Worm (Caenorhabditis elegans) whole organism, late embryonic: ENCODE measurements around the gene pfd-2.

Experiments
- C08G9.2 ChIP-seq: sonication (generic microtip); optimal IDR thresholded peaks from 2 replicates; lab custom pipeline; 2016; ENCODE audit warnings: mild to moderate bottlenecking, missing genetic modification characterization, moderate library complexity, missing compliant biosample characterization
- C38D4.7 ChIP-seq: fragments of 200-800 bp; sonication (Bioruptor generic); optimal IDR thresholded peaks from 2 replicates; lab custom pipeline; 2018; ENCODE audit warnings: mild to moderate bottlenecking, missing genetic modification characterization, moderate library complexity, missing compliant biosample characterization
- F13H6.1 ChIP-seq: sonication (generic microtip); optimal IDR thresholded peaks from 2 replicates; lab custom pipeline; 2016; ENCODE audit warnings: missing genetic modification characterization, missing compliant biosample characterization
- K02D7.2 ChIP-seq: sonication (generic microtip); optimal IDR thresholded peaks from 2 replicates; lab custom pipeline; 2017; ENCODE audit warnings: mild to moderate bottlenecking, missing genetic modification characterization, missing compliant biosample characterization
- K09A11.1 ChIP-seq: sonication (generic microtip); optimal IDR thresholded peaks from 2 replicates; lab custom pipeline; 2017; ENCODE audit warnings: antibody characterized with exemption, mild to moderate bottlenecking, missing genetic modification characterization, missing compliant biosample characterization; ENCODE audit not compliant: insufficient read depth
- T23F11.4 ChIP-seq: fragments of 200-800 bp; sonication (Bioruptor generic); optimal IDR thresholded peaks from 2 replicates; lab custom pipeline; 2018; ENCODE audit warnings: mild to moderate bottlenecking, missing genetic modification characterization, missing compliant biosample characterization
- Y22D7AL.16 ChIP-seq: sonication (generic microtip); optimal IDR thresholded peaks from 2 replicates; lab custom pipeline; 2016; ENCODE audit warnings: missing genetic modification characterization, missing compliant biosample characterization
- ahr-1 ChIP-seq: sonication (generic microtip); optimal IDR thresholded peaks from 2 replicates; lab custom pipeline; 2016; ENCODE audit warnings: missing genetic modification characterization, missing compliant biosample characterization
- ama-1 ChIP-seq: fragments of 150-350 bp; optimal IDR thresholded peaks from 2 replicates; lab custom pipeline; 2014
- ceh-18 ChIP-seq: sonication (generic microtip); optimal IDR thresholded peaks from 2 replicates; lab custom pipeline; 2016; ENCODE audit warnings: missing genetic modification characterization, missing compliant biosample characterization
- ceh-19 ChIP-seq: fragments of 200-800 bp; sonication (Bioruptor generic); optimal IDR thresholded peaks from 2 replicates; lab custom pipeline; 2018; ENCODE audit warnings: mild to moderate bottlenecking, missing genetic modification characterization, missing compliant biosample characterization
- ceh-2 ChIP-seq: sonication (generic microtip); optimal IDR thresholded peaks from 2 replicates; lab custom pipeline; 2016; ENCODE audit warnings: missing genotype, missing genetic modification characterization, missing compliant biosample characterization
- ceh-24 ChIP-seq: sonication (generic microtip); optimal IDR thresholded peaks from 2 replicates; lab custom pipeline; 2016; ENCODE audit warnings: mild to moderate bottlenecking, missing genetic modification characterization, missing compliant biosample characterization
- ceh-30 ChIP-seq: fragments of 150-350 bp; optimal IDR thresholded peaks from 2 replicates; lab custom pipeline; 2014; ENCODE audit warnings: missing biosample characterization, missing genetic modification characterization
- ceh-34 ChIP-seq: sonication (generic microtip); optimal IDR thresholded peaks from 2 replicates; lab custom pipeline; 2016; ENCODE audit warnings: mild to moderate bottlenecking, missing genetic modification characterization, missing compliant biosample characterization
- ceh-45 ChIP-seq: fragments of 200-800 bp; sonication (Bioruptor generic); IDR thresholded peaks from 2 replicates; pipeline ENCODE4 v1.3.6; 2022; ENCODE audit warnings: missing genetic modification reagents, missing genetic modification characterization, missing compliant biosample characterization
- ceh-48 ChIP-seq: sonication (generic microtip); optimal IDR thresholded peaks from 2 replicates; lab custom pipeline; 2016; ENCODE audit warnings: missing genetic modification characterization, inconsistent platforms, missing compliant biosample characterization
- ceh-6 ChIP-seq: fragments of 200-800 bp; sonication (Bioruptor generic); optimal IDR thresholded peaks from 2 replicates; lab custom pipeline; 2018; ENCODE audit warnings: mild to moderate bottlenecking, missing genetic modification characterization, missing compliant biosample characterization
- ceh-9 ChIP-seq: sonication (generic microtip); optimal IDR thresholded peaks from 2 replicates; lab custom pipeline; 2016; ENCODE audit warnings: mild to moderate bottlenecking, missing genetic modification characterization, inconsistent platforms, missing compliant biosample characterization
- che-1 ChIP-seq: sonication (generic microtip); optimal IDR thresholded peaks from 2 replicates; lab custom pipeline; 2016; ENCODE audit warnings: mild to moderate bottlenecking, missing genetic modification characterization, missing compliant biosample characterization
- dmd-4 ChIP-seq: sonication (generic microtip); optimal IDR thresholded peaks from 2 replicates; lab custom pipeline; 2016; ENCODE audit warnings: borderline replicate concordance, missing genetic modification characterization, missing compliant biosample characterization
- dve-1 ChIP-seq: sonication (generic microtip); optimal IDR thresholded peaks from 2 replicates; lab custom pipeline; 2017; ENCODE audit warnings: antibody characterized with exemption, mild to moderate bottlenecking, missing genetic modification characterization, missing compliant biosample characterization
- elt-2 ChIP-seq: sonication (generic microtip); optimal IDR thresholded peaks from 2 replicates; lab custom pipeline; 2016; ENCODE audit warnings: missing genetic modification reagents, missing genetic modification characterization, missing compliant biosample characterization
- elt-4 ChIP-seq: sonication (generic microtip); optimal IDR thresholded peaks from 2 replicates; lab custom pipeline; 2016; ENCODE audit warnings: missing genetic modification characterization, missing compliant biosample characterization
- ets-4 ChIP-seq: sonication (generic microtip); optimal IDR thresholded peaks from 2 replicates; lab custom pipeline; 2016; ENCODE audit warnings: missing genetic modification characterization, missing compliant biosample characterization
- fax-1 ChIP-seq: sonication (generic microtip); optimal IDR thresholded peaks from 2 replicates; lab custom pipeline; 2016; ENCODE audit warnings: missing genotype, missing genetic modification characterization, missing compliant biosample characterization
- gmeb-2 ChIP-seq: sonication (generic microtip); optimal IDR thresholded peaks from 2 replicates; lab custom pipeline; 2016; ENCODE audit warnings: missing genetic modification characterization, inconsistent platforms, missing compliant biosample characterization
- hlh-13 ChIP-seq: fragments of 200-800 bp; sonication (Bioruptor generic); optimal IDR thresholded peaks from 2 replicates; lab custom pipeline; 2018; ENCODE audit warnings: mild to moderate bottlenecking, missing genetic modification characterization, missing compliant biosample characterization
- hlh-15 ChIP-seq: sonication (generic microtip); optimal IDR thresholded peaks from 2 replicates; lab custom pipeline; 2016; ENCODE audit warnings: missing genetic modification characterization, missing compliant biosample characterization
- hlh-30 ChIP-seq: sonication (generic microtip); optimal IDR thresholded peaks from 2 replicates; lab custom pipeline; 2017; ENCODE audit warnings: antibody characterized with exemption, missing genetic modification characterization, missing compliant biosample characterization; ENCODE audit not compliant: insufficient read depth
- hlh-8 ChIP-seq: sonication (generic microtip); optimal IDR thresholded peaks from 2 replicates; lab custom pipeline; 2016; ENCODE audit warnings: missing genotype, missing genetic modification characterization, missing compliant biosample characterization
- lim-6 ChIP-seq: sonication (generic microtip); optimal IDR thresholded peaks from 2 replicates; lab custom pipeline; 2016; ENCODE audit warnings: missing genetic modification characterization, missing compliant biosample characterization
- lin-11 ChIP-seq: fragments of 200-800 bp; sonication (Bioruptor generic); optimal IDR thresholded peaks from 2 replicates; lab custom pipeline; 2018; ENCODE audit warnings: mild to moderate bottlenecking, missing genetic modification characterization, missing compliant biosample characterization
- madf-2 ChIP-seq: sonication (generic microtip); optimal IDR thresholded peaks from 2 replicates; lab custom pipeline; 2017; ENCODE audit warnings: missing genetic modification characterization, missing compliant biosample characterization
- nhr-11 ChIP-seq: fragments of 150-350 bp; optimal IDR thresholded peaks from 2 replicates; lab custom pipeline; 2014; ENCODE audit warnings: missing biosample characterization, missing genetic modification characterization
- nhr-232 ChIP-seq: sonication (generic microtip); optimal IDR thresholded peaks from 2 replicates; lab custom pipeline; 2016; ENCODE audit warnings: missing genetic modification characterization, missing compliant biosample characterization
- npax-4 ChIP-seq: sonication (generic microtip); optimal IDR thresholded peaks from 2 replicates; lab custom pipeline; 2016; ENCODE audit warnings: missing genetic modification characterization, missing compliant biosample characterization
- pag-3 ChIP-seq: sonication (generic microtip); optimal IDR thresholded peaks from 2 replicates; lab custom pipeline; 2016; ENCODE audit warnings: missing compliant biosample characterization, missing genetic modification characterization, borderline replicate concordance
- pat-9 ChIP-seq: fragments of 200-800 bp; sonication (Bioruptor generic); optimal IDR thresholded peaks from 2 replicates; lab custom pipeline; 2018; ENCODE audit warnings: mild to moderate bottlenecking, missing genetic modification characterization, moderate library complexity, missing compliant biosample characterization
- pha-2 ChIP-seq: sonication (generic microtip); optimal IDR thresholded peaks from 2 replicates; lab custom pipeline; 2017; ENCODE audit warnings: mild to moderate bottlenecking, missing genetic modification characterization, missing compliant biosample characterization
- pha-4 ChIP-seq: fragments of 150-350 bp; optimal IDR thresholded peaks from 2 replicates; lab custom pipeline; 2018; ENCODE audit warnings: missing biosample characterization, missing genetic modification reagents, missing genetic modification characterization
- pros-1 ChIP-seq: fragments of 150-350 bp; optimal IDR thresholded peaks from 2 replicates; lab custom pipeline; 2014; ENCODE audit warnings: missing biosample characterization, missing genetic modification reagents, missing genetic modification characterization
- ref-2 ChIP-seq: sonication (generic microtip); optimal IDR thresholded peaks from 2 replicates; lab custom pipeline; 2016; ENCODE audit warnings: missing genetic modification characterization, missing compliant biosample characterization
- sox-2 ChIP-seq: fragments of 200-800 bp; sonication (Bioruptor generic); IDR thresholded peaks from 2 replicates; pipeline ENCODE4 v1.3.6; 2022; ENCODE audit warnings: missing genetic modification reagents, missing genetic modification characterization, missing compliant biosample characterization
- sox-4 ChIP-seq: sonication (generic microtip); optimal IDR thresholded peaks from 2 replicates; lab custom pipeline; 2017; ENCODE audit warnings: mild to moderate bottlenecking, missing genetic modification characterization, inconsistent platforms, missing compliant biosample characterization
- syd-9 ChIP-seq: sonication (generic microtip); optimal IDR thresholded peaks from 2 replicates; lab custom pipeline; 2016; ENCODE audit warnings: mild to moderate bottlenecking, missing genetic modification characterization, moderate library complexity, missing compliant biosample characterization
- tbx-2 ChIP-seq: sonication (generic microtip); optimal IDR thresholded peaks from 2 replicates; lab custom pipeline; 2016; ENCODE audit warnings: missing genetic modification characterization, missing compliant biosample characterization
- tbx-7 ChIP-seq: sonication (generic microtip); optimal IDR thresholded peaks from 2 replicates; lab custom pipeline; 2016; ENCODE audit warnings: missing genotype, missing genetic modification characterization, missing compliant biosample characterization
- ttx-3 ChIP-seq: sonication (generic microtip); optimal IDR thresholded peaks from 2 replicates; lab custom pipeline; 2016; ENCODE audit warnings: missing genetic modification reagents, missing genetic modification characterization, missing compliant biosample characterization
- unc-3 ChIP-seq, 2 experiments: fragments of 200-800 bp in 1 of 2; sonication (Bioruptor generic) in 1 of 2; sonication (generic microtip) in 1 of 2; conservative IDR thresholded peaks in 1 of 2; optimal IDR thresholded peaks in 1 of 2; 2 replicates each; pipeline versions ENCODE4 v1.3.6 to Lab custom; 2016 to 2022; ENCODE audit warnings: missing compliant biosample characterization in 2 of 2, missing genetic modification characterization in 2 of 2, missing genetic modification reagents in 1 of 2
- unc-42 ChIP-seq: sonication (generic microtip); optimal IDR thresholded peaks from 2 replicates; lab custom pipeline; 2016; ENCODE audit warnings: missing genotype, missing genetic modification characterization, missing compliant biosample characterization
- zip-5 ChIP-seq: sonication (generic microtip); optimal IDR thresholded peaks from 2 replicates; lab custom pipeline; 2016; ENCODE audit warnings: missing genetic modification characterization, missing compliant biosample characterization

Gene pfd-2

DNA sequence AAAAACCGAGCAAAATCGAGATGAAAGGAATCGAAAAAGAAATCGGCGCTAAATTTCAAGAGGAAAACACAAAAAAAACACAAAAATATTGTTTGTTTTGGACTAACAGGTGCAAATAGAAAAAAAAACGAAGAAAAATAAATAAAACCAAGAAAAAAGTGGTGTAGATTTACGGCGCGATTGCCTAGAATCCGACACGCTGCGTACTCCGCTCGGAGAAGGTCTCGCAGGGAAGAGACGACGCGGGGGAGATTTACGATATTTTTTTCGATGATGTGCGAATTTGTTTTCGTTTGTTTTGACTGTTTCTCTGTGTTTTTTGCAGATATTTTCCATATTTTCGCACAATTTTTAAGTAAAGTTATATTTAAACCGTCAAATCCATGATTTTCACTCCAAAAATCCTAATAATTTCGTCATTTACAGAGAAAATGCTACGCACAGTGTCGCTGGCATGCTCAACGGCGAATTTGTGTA is 27.3 kb upstream of the pfd-2 start, which contains the start of gene sco-1:
TSS of gene sco-1 (plus strand) at position 427 of the 477 bp plus-strand sequence.
- TF ChIP-seq sox-4 (tag; lab: Kevin White, UChicago), result no peak
- TF ChIP-seq elt-4 (tag; lab: Kevin White, UChicago), result no peak
- no peak for TF ChIP-seq hlh-15
- no peak for TF ChIP-seq pha-2
- TF ChIP-seq ref-2 (tag; lab: Kevin White, UChicago), result peak; percentile 76
- no peak for TF ChIP-seq madf-2 (tag; lab: Kevin White, UChicago)
- no peak for TF ChIP-seq lin-11 (tag; lab: Kevin White, UChicago)
- TF ChIP-seq sox-2, result no peak
- no peak for TF ChIP-seq ceh-9 (tag; lab: Kevin White, UChicago)
- TF ChIP-seq ceh-48 (tag; lab: Kevin White, UChicago), result peak; percentile 11
- TF ChIP-seq dve-1, result peak; percentile 76
- peak; percentile 8 for TF ChIP-seq che-1 (tag; lab: Kevin White, UChicago)
- peak; percentile 63 for TF ChIP-seq lim-6 (tag; lab: Kevin White, UChicago)
- TF ChIP-seq ceh-2 (tag; lab: Kevin White, UChicago), result peak; percentile 83
- no peak for TF ChIP-seq K02D7.2 (tag; lab: Kevin White, UChicago)
- peak; percentile 86 for TF ChIP-seq tbx-2 (tag; lab: Kevin White, UChicago)
- peak; percentile 65 for TF ChIP-seq ceh-18 (tag; lab: Kevin White, UChicago)
- TF ChIP-seq gmeb-2 (tag; lab: Kevin White, UChicago), result no peak
- TF ChIP-seq zip-5 (tag; lab: Kevin White, UChicago), result peak; percentile 44
- TF ChIP-seq hlh-13 (GFP tag; lab: Kevin White, UChicago), result no peak
- no peak for TF ChIP-seq hlh-30 (tag; lab: Kevin White, UChicago)
- peak; percentile 58 for TF ChIP-seq tbx-7 (tag; lab: Kevin White, UChicago)
- no peak for TF ChIP-seq pat-9 (tag; lab: Kevin White, UChicago)
- peak; percentile 13 for TF ChIP-seq K09A11.1
- TF ChIP-seq ets-4 (tag; lab: Kevin White, UChicago), result peak; percentile 92
- no peak for TF ChIP-seq ceh-30 (tag; lab: Kevin White, UChicago)
- TF ChIP-seq F13H6.1 (tag; lab: Kevin White, UChicago), result peak; percentile 30
- no peak for TF ChIP-seq ama-1 (lab: Kevin White, UChicago)
- TF ChIP-seq ceh-34 (tag; lab: Kevin White, UChicago), result peak; percentile 87
- no peak for TF ChIP-seq dmd-4 (tag; lab: Kevin White, UChicago)
- no peak for TF ChIP-seq Y22D7AL.16
- no peak for TF ChIP-seq pros-1
- 0 out of 2 replicates have a peak, but pooled peaks have one; percentile 36 for TF ChIP-seq ceh-45 (GFP tag; lab: Robert Waterston, UW)
- TF ChIP-seq ttx-3 (tag; lab: Kevin White, UChicago), result no peak
- no peak for TF ChIP-seq syd-9 (tag; lab: Kevin White, UChicago)
- TF ChIP-seq C08G9.2 (tag; lab: Kevin White, UChicago), result peak; percentile 88
- no peak for TF ChIP-seq ceh-24 (tag; lab: Kevin White, UChicago)
- no peak for TF ChIP-seq pha-4 (tag; lab: Kevin White, UChicago)
- TF ChIP-seq ceh-19 (GFP tag; lab: Kevin White, UChicago), result no peak
- TF ChIP-seq unc-3 (GFP tag; conservative IDR thresholded peaks at IDR 0.05; lab: Robert Waterston, UW), result no peak
- peak; percentile 36 for TF ChIP-seq unc-3 (tag; optimal IDR thresholded peaks at IDR 0.05; lab: Kevin White, UChicago)
- TF ChIP-seq elt-2, result peak; percentile 84
- TF ChIP-seq npax-4, result no peak
- TF ChIP-seq ceh-6 (GFP tag; lab: Kevin White, UChicago), result no peak
- TF ChIP-seq C38D4.7 (GFP tag; lab: Kevin White, UChicago), result no peak
- peak; percentile 6 for TF ChIP-seq ahr-1
- TF ChIP-seq nhr-11 (tag; lab: Kevin White, UChicago), result no peak
- peak; percentile 71 for TF ChIP-seq unc-42 (tag; lab: Kevin White, UChicago)
- no peak for TF ChIP-seq nhr-232 (tag; lab: Kevin White, UChicago)
- TF ChIP-seq T23F11.4 (GFP tag; lab: Kevin White, UChicago), result no peak
- peak; percentile 73 for TF ChIP-seq hlh-8
- TF ChIP-seq fax-1 (tag; lab: Kevin White, UChicago), result no peak
- no peak for TF ChIP-seq pag-3
